Fruit fly (Drosophila melanogaster) whole organism, embryonic: Measurements from ENCODE around the gene RpL8.

ENCODE experiments used
- Sox102F ChIP-seq: fragments of 200-800 bp; sonication (Bioruptor generic); optimal IDR thresholded peaks from 2 replicates; lab custom pipeline; 2018; ENCODE audit warnings: missing biosample characterization, mild to moderate bottlenecking, missing genetic modification characterization, moderate library complexity
- br ChIP-seq: fragments of >200 bp; optimal IDR thresholded peaks from 2 replicates; lab custom pipeline; 2017
- crol ChIP-seq: fragments of 200-800 bp; sonication (Bioruptor generic); IDR thresholded peaks from 2 replicates; pipeline ENCODE4 v1.3.6; 2022; ENCODE audit warnings: missing biosample characterization, missing genetic modification characterization
- lbe ChIP-seq: fragments of 200-800 bp; sonication (Bioruptor generic); optimal IDR thresholded peaks from 2 replicates; lab custom pipeline; 2016; ENCODE audit warnings: missing biosample characterization, mild to moderate bottlenecking, missing genetic modification characterization
- lmd ChIP-seq: fragments of 200-800 bp; sonication (Bioruptor generic); IDR thresholded peaks from 2 replicates; pipeline ENCODE4 v1.3.6; 2022; ENCODE audit warnings: missing biosample characterization, missing genetic modification characterization

dm6 chr3L:2582290-2582689, 5.0 kb upstream of the RpL8 start:
- TF ChIP-seq crol (GFP tag; lab: Robert Waterston, UW) = peak; percentile 56; the same call in 1 of the 2 replicates
- no peak; the same call in 1 of the 2 replicates for TF ChIP-seq lmd
- TF ChIP-seq Sox102F (GFP tag; lab: Kevin White, UChicago) = peak; percentile 4
- TF ChIP-seq br (lab: Kevin White, UChicago) = no peak
- no peak for TF ChIP-seq lbe (GFP tag; lab: Kevin White, UChicago)
